Fruit fly (Drosophila melanogaster) whole organism, pupa: ENCODE measurements around the gene CG5439.

Source experiments
- CG10348 ChIP-seq: fragments of 200-800 bp; sonication (Bioruptor generic); IDR thresholded peaks from 2 replicates; pipeline ENCODE4 v1.3.6; 2022; ENCODE audit warnings: missing biosample characterization, missing genetic modification characterization
- CG12605 ChIP-seq: fragments of 200-800 bp; sonication (Bioruptor generic); IDR thresholded peaks from 2 replicates; pipeline ENCODE4 v1.3.6; 2022; ENCODE audit warnings: missing biosample characterization, missing genetic modification characterization
- CG13204 ChIP-seq: fragments of 200-800 bp; sonication (Bioruptor generic); optimal IDR thresholded peaks from 2 replicates; lab custom pipeline; 2018; ENCODE audit warnings: missing biosample characterization, mild to moderate bottlenecking, missing genetic modification characterization, moderate library complexity
- CG14655 ChIP-seq: fragments of 200-800 bp; sonication (Bioruptor generic); optimal IDR thresholded peaks from 3 replicates; lab custom pipeline; 2017; ENCODE audit warnings: mild to moderate bottlenecking, missing biosample characterization, missing genetic modification reagents, missing genetic modification characterization
- CG15710 ChIP-seq: fragments of 200-800 bp; sonication (Bioruptor generic); optimal IDR thresholded peaks from 2 replicates; lab custom pipeline; 2018; ENCODE audit warnings: missing biosample characterization, mild to moderate bottlenecking, missing genetic modification characterization, moderate library complexity
- CG17806 ChIP-seq: fragments of 200-800 bp; sonication (Bioruptor generic); optimal IDR thresholded peaks from 2 replicates; lab custom pipeline; 2018; ENCODE audit warnings: missing biosample characterization, mild to moderate bottlenecking, missing genetic modification characterization, moderate library complexity
- CG32121 ChIP-seq: fragments of 200-800 bp; sonication (Bioruptor generic); IDR thresholded peaks from 2 replicates; pipeline ENCODE4 v1.3.6; 2022; ENCODE audit warnings: missing biosample characterization, missing genetic modification characterization
- CG34367 ChIP-seq: fragments of 200-800 bp; sonication (Bioruptor generic); optimal IDR thresholded peaks from 2 replicates; lab custom pipeline; 2018; ENCODE audit warnings: missing biosample characterization, mild to moderate bottlenecking, missing genetic modification characterization
- CG4496 ChIP-seq: fragments of 200-800 bp; sonication (Bioruptor generic); IDR thresholded peaks from 3 replicates; pipeline ENCODE4 v1.3.6; 2022; ENCODE audit warnings: missing biosample characterization, missing genetic modification characterization
- CG8159 ChIP-seq: fragments of 200-800 bp; sonication (Bioruptor generic); optimal IDR thresholded peaks from 3 replicates; lab custom pipeline; 2018; ENCODE audit warnings: missing biosample characterization, mild to moderate bottlenecking, missing genetic modification characterization, moderate library complexity
- CG8301 ChIP-seq: fragments of 200-800 bp; sonication (Bioruptor generic); optimal IDR thresholded peaks from 2 replicates; lab custom pipeline; 2018; ENCODE audit warnings: missing biosample characterization, mild to moderate bottlenecking, missing genetic modification characterization
- CG9948 ChIP-seq: fragments of 200-800 bp; sonication (Bioruptor generic); optimal IDR thresholded peaks from 2 replicates; lab custom pipeline; 2018; ENCODE audit warnings: missing biosample characterization, mild to moderate bottlenecking, missing genetic modification characterization, moderate library complexity
- D1 ChIP-seq: fragments of 200-800 bp; sonication (Bioruptor generic); optimal IDR thresholded peaks from 2 replicates; lab custom pipeline; 2018; ENCODE audit warnings: missing biosample characterization, mild to moderate bottlenecking, missing genetic modification characterization, moderate library complexity
- EcR ChIP-seq: fragments of 200-800 bp; sonication (Bioruptor generic); optimal IDR thresholded peaks from 3 replicates; lab custom pipeline; 2019; ENCODE audit warnings: missing biosample characterization, missing genetic modification characterization, mild to moderate bottlenecking, moderate library complexity, missing genetic modification reagents
- Ets98B ChIP-seq: fragments of 200-800 bp; sonication (Bioruptor generic); IDR thresholded peaks from 2 replicates; pipeline ENCODE4 v1.3.6; 2022; ENCODE audit warnings: missing biosample characterization, missing genetic modification characterization
- Pif1A ChIP-seq: fragments of 200-800 bp; sonication (Bioruptor generic); optimal IDR thresholded peaks from 3 replicates; lab custom pipeline; 2016; ENCODE audit warnings: missing biosample characterization, missing genetic modification characterization
- Pif1B ChIP-seq: fragments of 200-800 bp; sonication (Bioruptor generic); optimal IDR thresholded peaks from 3 replicates; lab custom pipeline; 2016; ENCODE audit warnings: missing biosample characterization, missing genetic modification characterization
- Snoo ChIP-seq: fragments of 200-800 bp; sonication (Bioruptor generic); optimal IDR thresholded peaks from 3 replicates; lab custom pipeline; 2017; ENCODE audit warnings: missing biosample characterization, mild to moderate bottlenecking, missing genetic modification characterization, inconsistent platforms
- fd96Ca ChIP-seq: fragments of 200-800 bp; sonication (Bioruptor generic); IDR thresholded peaks from 3 replicates; pipeline ENCODE4 v1.3.6; 2022; ENCODE audit warnings: missing biosample characterization, missing genetic modification characterization
- gl ChIP-seq: fragments of 200-800 bp; sonication (Bioruptor generic); optimal IDR thresholded peaks from 2 replicates; lab custom pipeline; 2018; ENCODE audit warnings: missing biosample characterization, mild to moderate bottlenecking, missing genetic modification characterization
- rn ChIP-seq: fragments of 200-800 bp; sonication (Bioruptor generic); IDR thresholded peaks from 2 replicates; pipeline ENCODE4 v1.3.6; 2022; ENCODE audit warnings: missing biosample characterization, missing genetic modification characterization

Gene CG5439

dm6 chr2L:13195822-13196221, 18.9 kb downstream of the CG5439 start:
- TF ChIP-seq D1 (no peak), Pif1A (no peak), Pif1B (GFP tag; lab: Kevin White, UChicago) (no peak), CG12605 (GFP tag; lab: Robert Waterston, UW) (no peak), Ets98B (no peak), CG32121 (GFP tag; lab: Robert Waterston, UW) (no peak), CG34367 (tag; lab: Kevin White, UChicago) (no peak), Snoo (tag; lab: Kevin White, UChicago) (no peak), CG15710 (tag; lab: Kevin White, UChicago) (no peak), fd96Ca (GFP tag; lab: Robert Waterston, UW) (no peak), CG8159 (tag; lab: Kevin White, UChicago) (no peak), EcR (no peak), CG14655 (GFP tag; lab: Kevin White, UChicago) (no peak), CG10348 (GFP tag; lab: Robert Waterston, UW) (no peak), gl (tag; lab: Kevin White, UChicago) (no peak), CG8301 (tag; lab: Kevin White, UChicago) (no peak), rn (GFP tag; lab: Robert Waterston, UW) (no peak), CG9948 (no peak), CG17806 (tag; lab: Kevin White, UChicago) (no peak)

dm6 chr2L:13202960-13203436, 26.0 kb downstream of the CG5439 start, which contains the start of gene CG16972:
CG16972 (minus strand) TSS chr2L:13203295.
- TF ChIP-seq CG34367 (tag; lab: Kevin White, UChicago): no peak
- peak; percentile 7; the same call in 1 of the 2 replicates for TF ChIP-seq CG12605 (GFP tag; lab: Robert Waterston, UW)
- no peak for TF ChIP-seq EcR
- no peak for TF ChIP-seq gl (tag; lab: Kevin White, UChicago)
- TF ChIP-seq fd96Ca (GFP tag; lab: Robert Waterston, UW): no peak

DNA sequence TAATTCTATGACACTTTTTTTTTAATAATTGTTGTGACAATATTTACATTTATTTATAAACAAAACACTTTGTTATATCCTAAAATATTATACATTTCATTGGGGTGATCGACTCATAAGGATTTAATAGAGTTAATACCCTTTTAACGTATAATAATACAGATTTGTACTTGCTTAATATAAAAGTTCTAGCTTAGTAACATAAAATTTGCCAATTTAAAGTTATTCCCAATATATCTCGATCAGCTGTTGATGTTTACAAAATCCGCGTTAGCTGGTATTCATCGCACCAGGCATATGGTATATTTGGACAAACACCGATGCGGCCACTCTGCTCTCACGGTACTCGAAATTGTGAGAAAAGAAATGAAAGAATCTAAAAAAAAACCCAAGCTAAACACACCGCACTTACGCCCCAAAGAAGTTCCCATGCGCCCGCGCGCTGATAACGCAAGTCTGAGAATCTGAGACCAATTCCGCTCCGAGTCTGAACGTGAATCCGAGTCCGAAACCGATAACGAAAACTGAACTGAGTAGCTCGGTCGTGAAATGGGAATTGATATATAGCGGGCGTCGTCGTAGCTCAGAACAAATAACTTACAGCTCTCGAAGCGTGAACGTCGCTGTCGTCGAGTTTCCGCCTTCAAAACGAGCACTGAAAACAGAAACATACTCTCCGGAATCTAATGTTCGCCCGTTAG, 26.6 kb downstream of the CG5439 start, which contains the start of gene Pect:
TSS of gene Pect (plus strand) at position 326 of the 701 bp plus-strand sequence.
- TF ChIP-seq EcR (peak; percentile 52), CG10348 (GFP tag; lab: Robert Waterston, UW) (no peak), CG15710 (tag; lab: Kevin White, UChicago) (peak; percentile 28), CG32121 (GFP tag; lab: Robert Waterston, UW) (no peak), fd96Ca (GFP tag; lab: Robert Waterston, UW) (peak; percentile 38; the same call in 1 of the 3 replicates), CG4496 (GFP tag; lab: Robert Waterston, UW) (no peak), CG12605 (GFP tag; lab: Robert Waterston, UW) (peak; percentile 62), CG34367 (tag; lab: Kevin White, UChicago) (no peak), Ets98B (peak; percentile 54; the same call in 1 of the 2 replicates), Pif1A (no peak), gl (tag; lab: Kevin White, UChicago) (peak; percentile 7)
- TF ChIP-seq, all 21 proteins: peak for 6

DNA sequence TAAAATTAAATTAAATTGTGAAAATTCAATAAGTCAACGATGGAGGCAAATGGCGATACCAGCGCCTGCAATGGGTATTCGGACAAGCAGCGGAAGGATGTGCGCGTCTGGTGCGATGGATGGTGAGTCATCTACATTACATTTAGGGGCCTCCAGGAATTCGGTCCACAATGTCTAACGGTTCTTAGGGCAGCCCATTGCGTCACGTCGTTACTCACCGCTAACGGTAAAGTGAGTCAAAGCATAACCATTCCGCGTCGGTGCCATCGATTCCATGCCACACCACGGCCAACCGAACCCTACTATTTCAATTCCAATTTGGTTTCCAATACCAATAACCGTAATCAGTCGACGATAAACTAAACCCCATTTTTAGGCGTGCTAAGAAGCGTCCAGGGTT, 27.2 kb downstream of the CG5439 start:
- TF ChIP-seq CG8301 (tag; lab: Kevin White, UChicago) (no peak), Ets98B (no peak), rn (GFP tag; lab: Robert Waterston, UW) (no peak), CG9948 (no peak), CG12605 (GFP tag; lab: Robert Waterston, UW) (no peak)

- no peak for TF ChIP-seq D1
- no peak for TF ChIP-seq Pif1B (GFP tag; lab: Kevin White, UChicago)
- TF ChIP-seq CG8159 (tag; lab: Kevin White, UChicago): no peak
- TF ChIP-seq CG10348 (GFP tag; lab: Robert Waterston, UW): no peak
- TF ChIP-seq CG32121 (GFP tag; lab: Robert Waterston, UW): peak; percentile 45; the same call in 1 of the 2 replicates
- TF ChIP-seq CG8301 (tag; lab: Kevin White, UChicago): no peak
- peak; percentile 44; the same call in 1 of the 3 replicates for TF ChIP-seq fd96Ca (GFP tag; lab: Robert Waterston, UW)
- peak; percentile 9; the same call in 1 of the 2 replicates for TF ChIP-seq Ets98B
- TF ChIP-seq CG14655 (GFP tag; lab: Kevin White, UChicago): no peak
- TF ChIP-seq Pif1A: no peak
- peak; percentile 48 for TF ChIP-seq Snoo (tag; lab: Kevin White, UChicago)
- 0 out of 2 replicates have a peak, but pooled peaks have one; percentile 10 for TF ChIP-seq CG12605 (GFP tag; lab: Robert Waterston, UW)
- peak; percentile 3 for TF ChIP-seq gl (tag; lab: Kevin White, UChicago)
- TF ChIP-seq CG34367 (tag; lab: Kevin White, UChicago): no peak
- TF ChIP-seq CG9948: no peak
- TF ChIP-seq rn (GFP tag; lab: Robert Waterston, UW): no peak
- TF ChIP-seq EcR: peak; percentile 49
- no peak for TF ChIP-seq CG17806 (tag; lab: Kevin White, UChicago)
- no peak for TF ChIP-seq CG4496 (GFP tag; lab: Robert Waterston, UW)
- TF ChIP-seq CG15710 (tag; lab: Kevin White, UChicago): no peak
- peak; percentile 54 for TF ChIP-seq CG13204
These were observed 28.3 kb downstream of the CG5439 start for dm6 chr2L:13205256-13205655.
